Fruit fly (Drosophila melanogaster): ENCODE measurements around the gene tal-2A.

DNA sequence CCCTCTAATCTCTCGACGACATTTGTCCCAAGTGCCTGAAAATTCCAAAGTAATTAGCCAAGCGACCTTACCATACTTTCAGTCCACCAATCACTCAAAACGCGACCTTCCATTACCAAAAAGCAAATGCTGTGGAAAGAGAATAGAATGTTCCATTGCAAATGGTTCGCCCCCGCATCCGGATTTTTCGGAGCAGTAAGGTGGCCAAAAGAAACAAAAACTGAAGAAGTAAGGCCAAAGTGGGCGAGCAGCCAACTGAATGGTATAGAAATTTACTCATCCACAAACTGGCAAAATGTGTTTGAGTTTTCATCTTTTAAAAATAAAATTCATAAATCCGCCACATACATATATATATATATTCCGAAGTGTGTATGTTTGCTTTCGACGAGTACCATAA is 39.6 kb upstream of the tal-2A start:
- TF ChIP-seq Clk (GFP tag; optimal IDR thresholded peaks at IDR 0.05) (no peak), ovo (GFP tag; optimal IDR thresholded peaks at IDR 0.05) (no peak), cnc (optimal IDR thresholded peaks at IDR 0.05) (no peak), CG14711 (tag; optimal IDR thresholded peaks at IDR 0.05) (no peak), CG7101 (tag; optimal IDR thresholded peaks at IDR 0.05) (no peak), CG7045 (GFP tag; optimal IDR thresholded peaks at IDR 0.05) (no peak), toe (GFP tag; optimal IDR thresholded peaks at IDR 0.05) (no peak), CG33017 (tag; optimal IDR thresholded peaks at IDR 0.05) (no peak), bab1 (GFP tag; optimal IDR thresholded peaks at IDR 0.05) (no peak), CG12768 (GFP tag; optimal IDR thresholded peaks at IDR 0.05) (no peak), Crg-1 (GFP tag; optimal IDR thresholded peaks at IDR 0.05) (no peak), CG11617 (GFP tag; optimal IDR thresholded peaks at IDR 0.05) (no peak), cic (GFP tag; optimal IDR thresholded peaks at IDR 0.05) (no peak), kay (GFP tag; ENCODE audit: borderline replicate concordance) (no peak)

All from whole organism, adult.